Fruit fly (Drosophila melanogaster) whole organism, embryonic: ENCODE measurements around the gene CG5103.

Source experiments
- CG10209 ChIP-seq: fragments of 200-800 bp; sonication (Bioruptor generic); optimal IDR thresholded peaks from 3 replicates; lab custom pipeline; 2017; ENCODE audit warnings: missing biosample characterization, mild to moderate bottlenecking, missing genetic modification characterization, missing genetic modification reagents
- CG1024 ChIP-seq: fragments of 200-800 bp; sonication (Bioruptor generic); IDR thresholded peaks from 2 replicates; pipeline ENCODE4 v1.3.6; 2022; ENCODE audit warnings: missing biosample characterization, missing genetic modification characterization
- CG10366 ChIP-seq: fragments of 200-800 bp; sonication (Bioruptor generic); IDR thresholded peaks from 2 replicates; pipeline ENCODE4 v1.3.6; 2022; ENCODE audit warnings: missing biosample characterization, missing genetic modification characterization
- CG10959 ChIP-seq: fragments of 200-800 bp; sonication (Bioruptor generic); IDR thresholded peaks from 2 replicates; pipeline ENCODE4 v1.3.6; 2022; ENCODE audit warnings: missing biosample characterization, missing genetic modification characterization
- CG10979 ChIP-seq: fragments of 200-800 bp; sonication (Bioruptor generic); optimal IDR thresholded peaks from 2 replicates; lab custom pipeline; 2018; ENCODE audit warnings: missing biosample characterization, mild to moderate bottlenecking, missing genetic modification characterization, moderate library complexity
- CG11085 ChIP-seq: fragments of 200-800 bp; sonication (Bioruptor generic); IDR thresholded peaks from 2 replicates; pipeline ENCODE4 v1.3.6; 2022; ENCODE audit warnings: missing biosample characterization, missing genetic modification characterization
- CG11247 ChIP-seq: fragments of 200-800 bp; sonication (Bioruptor generic); IDR thresholded peaks from 2 replicates; pipeline ENCODE4 v1.3.6; 2022; ENCODE audit warnings: missing biosample characterization, missing genetic modification characterization
- CG15601 ChIP-seq: fragments of 200-800 bp; sonication (Bioruptor generic); optimal IDR thresholded peaks from 3 replicates; lab custom pipeline; 2019; ENCODE audit warnings: missing biosample characterization, mild to moderate bottlenecking, missing genetic modification characterization, moderate library complexity
- CG1602 ChIP-seq: fragments of 200-800 bp; sonication (Bioruptor generic); optimal IDR thresholded peaks from 3 replicates; lab custom pipeline; 2016; ENCODE audit warnings: missing biosample characterization, missing genetic modification characterization
- CG16815 ChIP-seq: fragments of 200-800 bp; sonication (Bioruptor generic); optimal IDR thresholded peaks from 3 replicates; lab custom pipeline; 2017; ENCODE audit warnings: missing biosample characterization, mild to moderate bottlenecking, missing genetic modification characterization
- CG17328 ChIP-seq: fragments of 200-800 bp; sonication (Bioruptor generic); IDR thresholded peaks from 2 replicates; pipeline ENCODE4 v1.3.6; 2022; ENCODE audit warnings: missing biosample characterization, missing genetic modification characterization
- CG17359 ChIP-seq: fragments of 200-800 bp; sonication (Bioruptor generic); optimal IDR thresholded peaks from 3 replicates; lab custom pipeline; 2018; ENCODE audit warnings: missing biosample characterization, mild to moderate bottlenecking, missing genetic modification characterization, moderate library complexity
- CG18262 ChIP-seq: fragments of 200-800 bp; optimal IDR thresholded peaks from 3 replicates; lab custom pipeline; 2019; ENCODE audit warnings: missing biosample characterization, mild to moderate bottlenecking, missing genetic modification characterization, moderate library complexity
- CG2202 ChIP-seq: fragments of 200-800 bp; sonication (Bioruptor generic); optimal IDR thresholded peaks from 2 replicates; lab custom pipeline; 2018; ENCODE audit warnings: missing biosample characterization, mild to moderate bottlenecking, missing genetic modification characterization
- CG2712 ChIP-seq: fragments of 200-800 bp; optimal IDR thresholded peaks from 3 replicates; lab custom pipeline; 2019; ENCODE audit warnings: missing biosample characterization, mild to moderate bottlenecking, missing genetic modification characterization, moderate library complexity
- CG30403 ChIP-seq: fragments of 200-800 bp; sonication (Bioruptor generic); optimal IDR thresholded peaks from 3 replicates; lab custom pipeline; 2016; ENCODE audit warnings: missing biosample characterization, missing genetic modification characterization
- CG31441 ChIP-seq: fragments of 200-800 bp; sonication (Bioruptor generic); IDR thresholded peaks from 2 replicates; pipeline ENCODE4 v1.3.6; 2022; ENCODE audit warnings: missing biosample characterization, missing genetic modification characterization
- CG4617 ChIP-seq: fragments of 200-800 bp; sonication (Bioruptor generic); optimal IDR thresholded peaks from 3 replicates; lab custom pipeline; 2016; ENCODE audit warnings: missing biosample characterization, missing genetic modification characterization, borderline replicate concordance
- CG6765 ChIP-seq: fragments of 200-800 bp; sonication (Bioruptor generic); optimal IDR thresholded peaks from 3 replicates; lab custom pipeline; 2017; ENCODE audit warnings: missing biosample characterization, mild to moderate bottlenecking, missing genetic modification characterization
- CG6813 ChIP-seq: fragments of 200-800 bp; sonication (Bioruptor generic); optimal IDR thresholded peaks from 2 replicates; lab custom pipeline; 2017; ENCODE audit warnings: missing biosample characterization, missing genetic modification characterization, mild to moderate bottlenecking, moderate library complexity, missing genetic modification reagents
- CG8924 ChIP-seq: fragments of 200-800 bp; optimal IDR thresholded peaks from 3 replicates; lab custom pipeline; 2019; ENCODE audit warnings: missing biosample characterization, mild to moderate bottlenecking, missing genetic modification characterization, moderate library complexity
- Dp ChIP-seq: fragments of 200-800 bp; sonication (Bioruptor generic); optimal IDR thresholded peaks from 2 replicates; lab custom pipeline; 2018; ENCODE audit warnings: missing biosample characterization, mild to moderate bottlenecking, missing genetic modification characterization, moderate library complexity
- Fer3 ChIP-seq: fragments of 200-800 bp; sonication (Bioruptor generic); optimal IDR thresholded peaks from 2 replicates; lab custom pipeline; 2018; ENCODE audit warnings: missing biosample characterization, mild to moderate bottlenecking, missing genetic modification characterization, moderate library complexity
- Gug ChIP-seq: fragments of 200-800 bp; sonication (Bioruptor generic); IDR thresholded peaks from 4 replicates; pipeline ENCODE4 v1.3.6; 2022; ENCODE audit warnings: missing biosample characterization, missing genetic modification characterization
- Kr ChIP-seq: fragments of 200-800 bp; sonication (Bioruptor generic); optimal IDR thresholded peaks from 2 replicates; lab custom pipeline; 2017; ENCODE audit warnings: missing biosample characterization, mild to moderate bottlenecking, missing genetic modification characterization
- Sox102F ChIP-seq: fragments of 200-800 bp; sonication (Bioruptor generic); optimal IDR thresholded peaks from 2 replicates; lab custom pipeline; 2018; ENCODE audit warnings: missing biosample characterization, mild to moderate bottlenecking, missing genetic modification characterization, moderate library complexity
- Xrp1 ChIP-seq: fragments of 200-800 bp; sonication (Bioruptor generic); IDR thresholded peaks from 2 replicates; pipeline ENCODE4 v1.3.6; 2022; ENCODE audit warnings: missing biosample characterization, missing genetic modification characterization
- danr ChIP-seq: fragments of 200-800 bp; sonication (Bioruptor generic); IDR thresholded peaks from 2 replicates; pipeline ENCODE4 v1.3.6; 2022; ENCODE audit warnings: missing biosample characterization, missing genetic modification characterization
- dimm ChIP-seq: fragments of 200-800 bp; sonication (Bioruptor generic); IDR thresholded peaks from 2 replicates; pipeline ENCODE4 v1.3.6; 2022; ENCODE audit warnings: missing biosample characterization, missing genetic modification characterization
- lola ChIP-seq, 3 experiments: fragments of >200 bp in 2 of 3; fragments of 200-800 bp in 1 of 3; sonication (Bioruptor generic) in 1 of 3; optimal IDR thresholded peaks; 2 replicates each; lab custom pipeline; 2017 to 2019; ENCODE audit warnings: missing biosample characterization in 3 of 3, missing genetic modification characterization in 3 of 3, mild to moderate bottlenecking in 1 of 3, moderate library complexity in 1 of 3
- lov ChIP-seq, 2 experiments: fragments of 200-800 bp in 1 of 2; fragments of >200 bp in 1 of 2; sonication (Bioruptor generic) in 1 of 2; IDR thresholded peaks in 1 of 2; optimal IDR thresholded peaks in 1 of 2; 2 replicates in 1 of 2; 3 replicates in 1 of 2; pipeline versions ENCODE4 v1.3.6 to Lab custom; 2017 to 2022; ENCODE audit warnings: missing biosample characterization in 1 of 2, missing genetic modification characterization in 1 of 2
- luna ChIP-seq: fragments of 200-800 bp; sonication (Bioruptor generic); optimal IDR thresholded peaks from 2 replicates; lab custom pipeline; 2016; ENCODE audit warnings: missing biosample characterization, missing genetic modification characterization
- prd ChIP-seq, 3 experiments: fragments of >200 bp in 2 of 3; fragments of 200-800 bp in 1 of 3; sonication (Bioruptor generic) in 1 of 3; optimal IDR thresholded peaks in 2 of 3; IDR thresholded peaks in 1 of 3; 2 replicates in 2 of 3; 3 replicates in 1 of 3; pipeline versions ENCODE4 v1.3.6 to Lab custom; 2017 to 2022; ENCODE audit warnings: missing biosample characterization in 1 of 3, missing genetic modification characterization in 1 of 3
- row ChIP-seq: fragments of 200-800 bp; sonication (Bioruptor generic); IDR thresholded peaks from 3 replicates; pipeline ENCODE4 v1.3.6; 2022; ENCODE audit warnings: missing biosample characterization, missing genetic modification characterization
- sd ChIP-seq: fragments of 200-800 bp; sonication (Bioruptor generic); optimal IDR thresholded peaks from 3 replicates; lab custom pipeline; 2018; ENCODE audit warnings: missing biosample characterization, mild to moderate bottlenecking, missing genetic modification characterization, moderate library complexity
- slbo ChIP-seq: fragments of 200-800 bp; sonication (Bioruptor generic); IDR thresholded peaks from 2 replicates; pipeline ENCODE4 v1.3.6; 2022; ENCODE audit warnings: missing biosample characterization, missing genetic modification characterization
- sqz ChIP-seq: fragments of 200-800 bp; sonication (Bioruptor generic); optimal IDR thresholded peaks from 3 replicates; lab custom pipeline; 2018; ENCODE audit warnings: missing biosample characterization, mild to moderate bottlenecking, missing genetic modification characterization
- stwl ChIP-seq: fragments of 200-800 bp; sonication (Bioruptor generic); optimal IDR thresholded peaks from 3 replicates; lab custom pipeline; 2018; ENCODE audit warnings: missing biosample characterization, mild to moderate bottlenecking, missing genetic modification characterization, moderate library complexity
- tgo ChIP-seq: fragments of 200-800 bp; sonication (Bioruptor generic); IDR thresholded peaks from 3 replicates; pipeline ENCODE4 v1.3.6; 2022; ENCODE audit warnings: missing biosample characterization, missing genetic modification characterization
- tin ChIP-seq: fragments of 200-800 bp; sonication (Bioruptor generic); optimal IDR thresholded peaks from 3 replicates; lab custom pipeline; 2016; ENCODE audit warnings: missing biosample characterization, missing genetic modification characterization
- tna ChIP-seq: fragments of 200-800 bp; sonication (Bioruptor generic); IDR thresholded peaks from 2 replicates; pipeline ENCODE4 v1.3.6; 2022; ENCODE audit warnings: missing biosample characterization, missing genetic modification characterization; ENCODE audit not compliant: partially characterized antibody
- toy ChIP-seq: fragments of 200-800 bp; sonication (Bioruptor generic); IDR thresholded peaks from 2 replicates; pipeline ENCODE4 v1.3.6; 2022; ENCODE audit warnings: missing biosample characterization, missing genetic modification characterization
- trem ChIP-seq: fragments of 200-800 bp; optimal IDR thresholded peaks from 3 replicates; lab custom pipeline; 2019; ENCODE audit warnings: missing biosample characterization, mild to moderate bottlenecking, missing genetic modification characterization, moderate library complexity
- twi ChIP-seq: fragments of 200-800 bp; optimal IDR thresholded peaks from 2 replicates; lab custom pipeline; 2019; ENCODE audit warnings: missing biosample characterization, mild to moderate bottlenecking, missing genetic modification characterization, moderate library complexity
- vvl ChIP-seq: fragments of 200-800 bp; sonication (Bioruptor generic); IDR thresholded peaks from 2 replicates; pipeline ENCODE4 v1.3.6; 2022; ENCODE audit warnings: missing biosample characterization, missing genetic modification characterization
- wdn ChIP-seq: fragments of 200-800 bp; sonication (Bioruptor generic); IDR thresholded peaks from 2 replicates; pipeline ENCODE4 v1.3.6; 2022; ENCODE audit warnings: missing biosample characterization, missing genetic modification characterization
- zen ChIP-seq: fragments of 200-800 bp; sonication (Bioruptor generic); optimal IDR thresholded peaks from 3 replicates; lab custom pipeline; 2018; ENCODE audit warnings: missing biosample characterization, mild to moderate bottlenecking, missing genetic modification characterization, moderate library complexity
- zfh1 ChIP-seq: fragments of 200-800 bp; sonication (Bioruptor generic); IDR thresholded peaks from 3 replicates; pipeline ENCODE4 v1.3.6; 2022; ENCODE audit warnings: missing biosample characterization, missing genetic modification characterization

The CG5103 gene

dm6 chr3L:18289993-18290727, 3.9 kb downstream of the CG5103 start (continued):
- TF ChIP-seq CG8924, result peak; percentile 29
- peak; percentile 50 for TF ChIP-seq Sox102F
- TF ChIP-seq CG1602, result peak; percentile 35
- no peak for TF ChIP-seq CG2202 (tag; lab: Kevin White, UChicago)
- TF ChIP-seq wdn (GFP tag; lab: Robert Waterston, UW), result no peak
- TF ChIP-seq CG15601 (tag; lab: Kevin White, UChicago), result peak; percentile 46
- 0 out of 2 replicates have a peak, but pooled peaks have one; percentile 45 for TF ChIP-seq CG10959 (GFP tag; lab: Robert Waterston, UW)
- peak; percentile 21 for TF ChIP-seq CG10209 (GFP tag; lab: Kevin White, UChicago)
- TF ChIP-seq row, result peak; percentile 70
- TF ChIP-seq luna (GFP tag; lab: Kevin White, UChicago), result no peak
- TF ChIP-seq CG30403 (GFP tag; lab: Kevin White, UChicago), result peak; percentile 21
- TF ChIP-seq tgo (GFP tag; lab: Robert Waterston, UW), result peak; percentile 24; the same call in 1 of the 3 replicates
- no peak for TF ChIP-seq prd (optimal IDR thresholded peaks at IDR 0.05; lab: Kevin White, UChicago)
- TF ChIP-seq prd (GFP tag; IDR thresholded peaks at IDR 0.05; lab: Robert Waterston, UW), result peak; percentile 57; the same call in 2 of the 3 replicates
- no peak for TF ChIP-seq tna (GFP tag; lab: Robert Waterston, UW)
- no peak for TF ChIP-seq CG11085
- TF ChIP-seq CG10366 (GFP tag; lab: Robert Waterston, UW), result peak; percentile 25; the same call in 1 of the 2 replicates
- peak; percentile 17 for TF ChIP-seq stwl (tag; lab: Kevin White, UChicago)
- TF ChIP-seq danr, result no peak
- TF ChIP-seq lola (GFP tag; optimal IDR thresholded peaks at IDR 0.05; lab: Kevin White, UChicago), result peak in 1 of 3 experiments; percentile 63
- TF ChIP-seq CG1024 (GFP tag; lab: Robert Waterston, UW), result peak; percentile 32; the same call in 1 of the 2 replicates
- TF ChIP-seq Xrp1, result peak; percentile 78
- no peak for TF ChIP-seq Dp (GFP tag; lab: Kevin White, UChicago)
- TF ChIP-seq CG17328 (GFP tag; lab: Robert Waterston, UW), result peak; percentile 37; the same call in 1 of the 2 replicates
- no peak for TF ChIP-seq slbo (GFP tag; lab: Robert Waterston, UW)
- TF ChIP-seq CG10979 (tag; lab: Kevin White, UChicago), result peak; percentile 71
- TF ChIP-seq CG6813, result no peak
- no peak for TF ChIP-seq twi
- TF ChIP-seq toy (GFP tag; lab: Robert Waterston, UW), result no peak
- no peak for TF ChIP-seq Gug
- peak; percentile 5 for TF ChIP-seq CG16815 (GFP tag; lab: Kevin White, UChicago)
- peak; percentile 76 for TF ChIP-seq CG18262 (tag; lab: Kevin White, UChicago)
- TF ChIP-seq tin, result no peak
- TF ChIP-seq vvl, result peak; percentile 58; the same call in 1 of the 2 replicates
- peak; percentile 35 for TF ChIP-seq sd (tag; lab: Kevin White, UChicago)
- TF ChIP-seq Fer3 (tag; lab: Kevin White, UChicago), result no peak
- TF ChIP-seq zen, result peak; percentile 6
- no peak for TF ChIP-seq CG6765 (GFP tag; lab: Kevin White, UChicago)
- peak; percentile 76 for TF ChIP-seq Kr
- TF ChIP-seq dimm, result no peak
- peak; percentile 62 for TF ChIP-seq CG31441
- peak; percentile 78 for TF ChIP-seq CG2712
- peak; percentile 62 for TF ChIP-seq zfh1 (GFP tag; lab: Robert Waterston, UW)
- peak; percentile 21 for TF ChIP-seq trem (tag; lab: Kevin White, UChicago)
- TF ChIP-seq CG17359, result peak; percentile 19
- TF ChIP-seq CG11247 (GFP tag; lab: Robert Waterston, UW), result no peak
- TF ChIP-seq sqz (GFP tag; lab: Kevin White, UChicago), result peak; percentile 36
- TF ChIP-seq CG4617, result no peak
- TF ChIP-seq lov (optimal IDR thresholded peaks at IDR 0.05; lab: Kevin White, UChicago), result no peak
- no peak for TF ChIP-seq lov (GFP tag; IDR thresholded peaks at IDR 0.05; lab: Robert Waterston, UW)
